Worm (Caenorhabditis elegans) whole organism, L4 larva: ENCODE measurements around the gene arx-5.
A peak's percentile ranks its signal among the peaks of the same experiment; 100 is the strongest.

Experiments used
- F37D6.2 ChIP-seq: sonication (generic microtip); optimal IDR thresholded peaks from 2 replicates; lab custom pipeline; 2016; ENCODE audit warnings: mild to moderate bottlenecking, missing genetic modification characterization, missing compliant biosample characterization
- F44E2.7 ChIP-seq: fragments of 200-800 bp; sonication (Bioruptor generic); IDR thresholded peaks from 2 replicates; pipeline ENCODE4 v2.1.2; 2022; ENCODE audit warnings: missing genetic modification characterization, missing compliant biosample characterization
- T20F7.1 ChIP-seq: fragments of 200-800 bp; sonication (Bioruptor generic); optimal IDR thresholded peaks from 2 replicates; lab custom pipeline; 2018; ENCODE audit warnings: mild to moderate bottlenecking, missing genetic modification characterization, missing compliant biosample characterization
- Y105C5A.15 ChIP-seq: fragments of 200-800 bp; sonication (Bioruptor generic); IDR thresholded peaks from 2 replicates; pipeline ENCODE4 v1.3.6; 2022; ENCODE audit warnings: missing genetic modification characterization, missing compliant biosample characterization
- ceh-32 ChIP-seq: sonication (generic microtip); optimal IDR thresholded peaks from 2 replicates; lab custom pipeline; 2016; ENCODE audit warnings: mild to moderate bottlenecking, missing genetic modification characterization, missing compliant biosample characterization; ENCODE audit not compliant: poor library complexity
- ctbp-1 ChIP-seq: fragments of 200-800 bp; sonication (Bioruptor generic); IDR thresholded peaks from 2 replicates; pipeline ENCODE4 v1.3.6; 2022; ENCODE audit warnings: missing genetic modification reagents, missing genetic modification characterization, missing compliant biosample characterization
- daf-16 ChIP-seq, 3 experiments: sonication (generic microtip); optimal IDR thresholded peaks; 2 replicates each; lab custom pipeline; 2016 to 2017; ENCODE audit warnings: missing genetic modification characterization in 3 of 3, missing genetic modification reagents in 3 of 3, mild to moderate bottlenecking in 2 of 3, missing compliant biosample characterization in 2 of 3, missing biosample characterization in 1 of 3, moderate library complexity in 1 of 3
- daf-19 ChIP-seq: fragments of 200-800 bp; sonication (Bioruptor generic); conservative IDR thresholded peaks from 2 replicates; pipeline ENCODE4 v1.3.6; 2022; ENCODE audit warnings: missing genetic modification characterization, missing compliant biosample characterization
- dmd-6 ChIP-seq: fragments of 200-800 bp; sonication (Bioruptor generic); IDR thresholded peaks from 2 replicates; pipeline ENCODE4 v1.3.6; 2022; ENCODE audit warnings: missing genetic modification reagents, missing genetic modification characterization, missing compliant biosample characterization
- dmd-8 ChIP-seq: fragments of 200-800 bp; sonication (Bioruptor generic); IDR thresholded peaks from 2 replicates; pipeline ENCODE4 v1.3.6; 2022; ENCODE audit warnings: missing genetic modification characterization, missing compliant biosample characterization
- dpl-1 ChIP-seq: fragments of 150-350 bp; optimal IDR thresholded peaks from 2 replicates; lab custom pipeline; 2014; ENCODE audit warnings: missing biosample characterization, missing genetic modification reagents, missing genetic modification characterization
- dve-1 ChIP-seq: sonication (generic microtip); optimal IDR thresholded peaks from 2 replicates; lab custom pipeline; 2017; ENCODE audit warnings: antibody characterized with exemption, mild to moderate bottlenecking, missing genetic modification characterization, missing compliant biosample characterization; ENCODE audit not compliant: insufficient read depth
- fos-1 ChIP-seq: fragments of 150-350 bp; optimal IDR thresholded peaks from 2 replicates; lab custom pipeline; 2014; ENCODE audit warnings: missing biosample characterization, missing genetic modification characterization
- hif-1 ChIP-seq, 2 experiments: sonication (generic microtip); optimal IDR thresholded peaks; 2 replicates each; lab custom pipeline; 2016 to 2017; ENCODE audit warnings: missing compliant biosample characterization in 2 of 2, missing genetic modification characterization in 2 of 2, missing genetic modification reagents in 2 of 2, missing genotype in 2 of 2, mild to moderate bottlenecking in 1 of 2
- hlh-11 ChIP-seq: fragments of 200-800 bp; sonication (Bioruptor generic); optimal IDR thresholded peaks from 2 replicates; lab custom pipeline; 2018; ENCODE audit warnings: mild to moderate bottlenecking, missing genetic modification characterization, missing compliant biosample characterization
- hlh-30 ChIP-seq: sonication (generic microtip); optimal IDR thresholded peaks from 2 replicates; lab custom pipeline; 2017; ENCODE audit warnings: antibody characterized with exemption, mild to moderate bottlenecking, missing genetic modification characterization, missing compliant biosample characterization; ENCODE audit not compliant: insufficient read depth
- hmg-1.1 ChIP-seq: fragments of 200-800 bp; sonication (Bioruptor generic); IDR thresholded peaks from 2 replicates; pipeline ENCODE4 v1.3.6; 2022; ENCODE audit warnings: missing genetic modification reagents, missing genetic modification characterization, missing compliant biosample characterization
- lin-39 ChIP-seq: fragments of 150-350 bp; optimal IDR thresholded peaks from 2 replicates; lab custom pipeline; 2014; ENCODE audit warnings: missing biosample characterization, missing genetic modification reagents, missing genetic modification characterization
- lsy-2 ChIP-seq, 2 experiments: fragments of 150-350 bp in 1 of 2; sonication (generic microtip) in 1 of 2; optimal IDR thresholded peaks; 2 replicates each; lab custom pipeline; 2014 to 2017; ENCODE audit warnings: missing biosample characterization in 2 of 2, missing genetic modification characterization in 2 of 2
- mdl-1 ChIP-seq, 2 experiments: fragments of 150-350 bp in 1 of 2; sonication (generic microtip) in 1 of 2; optimal IDR thresholded peaks; 2 replicates each; lab custom pipeline; 2014 to 2017; ENCODE audit warnings: missing biosample characterization in 2 of 2, missing genetic modification characterization in 2 of 2
- mep-1 ChIP-seq: fragments of 150-350 bp; sonication (generic microtip); optimal IDR thresholded peaks from 3 replicates; lab custom pipeline; 2014; ENCODE audit warnings: missing biosample characterization, missing genetic modification characterization
- mes-2 ChIP-seq: sonication (generic microtip); optimal IDR thresholded peaks from 2 replicates; lab custom pipeline; 2016; ENCODE audit warnings: missing genotype, mild to moderate bottlenecking, missing genetic modification characterization, missing compliant biosample characterization; ENCODE audit not compliant: poor library complexity, severe bottlenecking
- mxl-2 ChIP-seq: fragments of 200-800 bp; sonication (Bioruptor generic); conservative IDR thresholded peaks from 2 replicates; pipeline ENCODE4 v1.3.6; 2022; ENCODE audit warnings: missing genetic modification reagents, missing genetic modification characterization, missing compliant biosample characterization
- mxl-3 ChIP-seq: fragments of 200-800 bp; sonication (Bioruptor generic); optimal IDR thresholded peaks from 2 replicates; lab custom pipeline; 2018; ENCODE audit warnings: mild to moderate bottlenecking, missing genetic modification characterization, missing compliant biosample characterization
- nhr-237 ChIP-seq: sonication (generic microtip); optimal IDR thresholded peaks from 2 replicates; lab custom pipeline; 2017; ENCODE audit warnings: missing biosample characterization, missing genetic modification characterization
- nhr-28 ChIP-seq: fragments of 150-350 bp; optimal IDR thresholded peaks from 2 replicates; lab custom pipeline; 2014; ENCODE audit warnings: missing biosample characterization, missing genetic modification characterization
- nhr-48 ChIP-seq: sonication (generic microtip); optimal IDR thresholded peaks from 2 replicates; lab custom pipeline; 2016; ENCODE audit warnings: mild to moderate bottlenecking, missing genetic modification characterization, missing compliant biosample characterization
- nhr-76 ChIP-seq: fragments of 150-350 bp; optimal IDR thresholded peaks from 2 replicates; lab custom pipeline; 2014; ENCODE audit warnings: missing biosample characterization, missing genetic modification characterization
- nhr-77 ChIP-seq: fragments of 150-350 bp; optimal IDR thresholded peaks from 2 replicates; lab custom pipeline; 2014; ENCODE audit warnings: missing biosample characterization, missing genetic modification characterization
- pha-4 ChIP-seq, 2 experiments: fragments of 150-350 bp in 1 of 2; fragments of 200-800 bp in 1 of 2; sonication (Bioruptor generic) in 1 of 2; IDR thresholded peaks in 1 of 2; optimal IDR thresholded peaks in 1 of 2; 2 replicates each; pipeline versions ENCODE4 v1.3.6 to Lab custom; 2014 to 2022; ENCODE audit warnings: missing genetic modification characterization in 2 of 2, missing genetic modification reagents in 2 of 2, missing biosample characterization in 1 of 2, missing compliant biosample characterization in 1 of 2
- set-16 ChIP-seq: fragments of 200-800 bp; sonication (Bioruptor generic); IDR thresholded peaks from 2 replicates; pipeline ENCODE4 v1.3.6; 2022; ENCODE audit warnings: missing genetic modification reagents, missing genetic modification characterization, missing compliant biosample characterization
- tra-1 ChIP-seq: fragments of 200-800 bp; sonication (Bioruptor generic); IDR thresholded peaks from 2 replicates; pipeline ENCODE4 v1.3.6; 2022; ENCODE audit warnings: missing genetic modification reagents, missing genetic modification characterization, missing compliant biosample characterization
- unc-62 ChIP-seq, 3 experiments: fragments of 150-350 bp in 1 of 3; sonication (generic microtip); optimal IDR thresholded peaks in 2 of 3; peaks in 1 of 3; 1 replicate in 1 of 3; 2 replicates in 2 of 3; lab custom pipeline; 2014 to 2017; ENCODE audit warnings: missing biosample characterization in 3 of 3, missing genetic modification characterization in 3 of 3, missing genetic modification reagents in 3 of 3, missing genotype in 1 of 3
- ztf-11 ChIP-seq: fragments of 150-350 bp; optimal IDR thresholded peaks from 2 replicates; lab custom pipeline; 2014; ENCODE audit warnings: missing biosample characterization, missing genetic modification characterization
- ztf-7 ChIP-seq: fragments of 150-350 bp; optimal IDR thresholded peaks from 2 replicates; lab custom pipeline; 2014; ENCODE audit warnings: missing biosample characterization, missing genetic modification characterization

arx-5 gene

DNA sequence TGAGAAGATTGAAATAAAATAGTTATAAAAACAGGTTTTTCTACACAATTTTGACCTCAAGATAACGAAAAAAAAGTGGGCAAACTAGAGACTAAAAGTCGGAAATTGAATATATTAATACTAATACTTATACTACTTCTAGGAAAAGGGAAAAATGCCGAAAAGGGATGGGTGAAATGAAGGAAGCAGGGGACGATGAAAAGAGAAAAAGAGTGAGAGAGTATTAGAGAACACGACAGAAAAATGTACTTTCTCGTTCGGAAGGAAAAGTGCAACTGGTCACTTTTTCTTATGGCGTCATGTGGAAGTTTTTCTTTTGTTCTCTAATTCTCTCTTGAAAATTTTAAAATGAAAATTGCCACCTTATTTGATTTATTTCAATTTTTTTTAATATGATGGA lies 23.4 kb upstream of the arx-5 start (continued):
- TF ChIP-seq daf-19 (GFP tag; lab: Robert Waterston, UW) (no peak), nhr-237 (tag; lab: Kevin White, UChicago) (no peak), fos-1 (no peak), lin-39 (no peak), nhr-76 (no peak), ztf-7 (tag; lab: Kevin White, UChicago) (no peak), dpl-1 (peak; percentile 24)

DNA sequence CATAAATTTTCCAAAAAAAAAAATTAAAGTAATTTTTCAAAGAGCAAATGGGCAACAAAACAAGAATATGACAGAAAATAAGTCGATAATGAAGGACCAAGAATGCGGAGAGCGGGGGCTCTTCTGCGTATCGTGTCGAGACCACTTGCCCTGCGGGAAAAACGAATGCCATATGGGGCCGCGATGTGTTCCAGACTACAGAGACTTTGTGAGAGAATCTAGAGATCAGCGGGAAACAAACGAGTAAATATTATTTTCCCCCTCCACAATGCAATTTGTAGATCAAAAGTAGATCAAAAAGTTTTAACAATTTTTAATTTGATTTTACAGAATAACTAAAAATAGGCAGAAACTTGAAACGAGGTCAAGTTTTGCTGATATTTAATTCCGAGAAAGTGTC lies 22.3 kb upstream of the arx-5 start:
- TF ChIP-seq unc-62 (GFP tag; optimal IDR thresholded peaks at IDR 0.05 in 1 of 2; lab: Kevin White, UChicago) (no peak), unc-62 (tag; optimal IDR thresholded peaks at IDR 0.05; lab: Kevin White, UChicago) (no peak), dmd-8 (GFP tag; lab: Robert Waterston, UW) (no peak)

DNA sequence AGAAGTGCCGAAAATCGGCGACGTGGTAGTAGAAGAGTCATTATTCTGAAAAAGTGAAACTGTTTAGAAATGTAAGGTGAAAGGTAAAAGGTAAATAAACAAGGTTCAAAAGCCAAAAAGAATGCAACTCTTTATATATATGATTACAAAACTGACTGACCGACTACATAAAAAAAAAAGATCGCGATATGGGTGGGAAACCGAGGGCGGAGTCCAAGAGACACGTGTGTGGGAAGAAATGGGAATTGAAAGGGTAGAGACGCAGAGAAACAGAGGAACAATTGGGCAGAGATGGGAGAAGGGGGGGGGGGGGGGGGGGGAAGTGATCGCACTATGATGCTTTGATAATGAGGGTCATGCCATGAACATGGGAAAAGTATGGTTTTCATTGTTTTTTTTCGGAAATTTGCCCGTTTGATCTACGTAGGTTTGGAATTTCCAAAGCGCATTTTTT lies 21.0 kb upstream of the arx-5 start, which contains the start of gene Y37D8A.4:
Gene Y37D8A.4 (minus strand): TSS at position 51 of the 454 bp plus-strand sequence.
- TF ChIP-seq ctbp-1 (GFP tag; lab: Robert Waterston, UW) (no peak), nhr-28 (tag; lab: Kevin White, UChicago) (peak; percentile 75), lsy-2 (tag; optimal IDR thresholded peaks at IDR 0.05; lab: Kevin White, UChicago) (peak in 1 of 2 experiments; percentile 32), hif-1 (tag; optimal IDR thresholded peaks at IDR 0.05; lab: Kevin White, UChicago) (peak in 1 of 2 experiments; percentile 42), mxl-2 (no peak), hlh-11 (tag; lab: Kevin White, UChicago) (peak; percentile 91), mep-1 (tag; lab: Kevin White, UChicago) (peak; percentile 47), nhr-77 (tag; lab: Kevin White, UChicago) (peak; percentile 68), dmd-6 (GFP tag; lab: Robert Waterston, UW) (peak; percentile 87), F44E2.7 (GFP tag; lab: Robert Waterston, UW) (no peak), T20F7.1 (peak; percentile 24), mes-2 (tag; lab: Kevin White, UChicago) (peak; percentile 29), set-16 (GFP tag; lab: Robert Waterston, UW) (peak; percentile 45; the same call in 1 of the 2 replicates), pha-4 (GFP tag; IDR thresholded peaks at IDR 0.05; lab: Robert Waterston, UW) (peak; percentile 49; the same call in 1 of the 2 replicates), pha-4 (tag; optimal IDR thresholded peaks at IDR 0.05; lab: Kevin White, UChicago) (no peak), nhr-48 (tag; lab: Kevin White, UChicago) (no peak), ceh-32 (tag; lab: Kevin White, UChicago) (no peak), F37D6.2 (no peak), hlh-30 (tag; lab: Kevin White, UChicago) (peak; percentile 86), dpl-1 (no peak), mdl-1 (tag; optimal IDR thresholded peaks at IDR 0.05; lab: Kevin White, UChicago) (peak; percentile 86 to 92), daf-16 (GFP tag; optimal IDR thresholded peaks at IDR 0.05; lab: Kevin White, UChicago) (no peak), daf-16 (tag; optimal IDR thresholded peaks at IDR 0.05; lab: Kevin White, UChicago) (peak; percentile 45), lin-39 (no peak), dve-1 (peak; percentile 74), tra-1 (GFP tag; lab: Robert Waterston, UW) (0 out of 2 replicates have a peak, but pooled peaks have one; percentile 21), ztf-11 (tag; lab: Kevin White, UChicago) (no peak), hmg-1.1 (GFP tag; lab: Robert Waterston, UW) (peak; percentile 39; the same call in 1 of the 2 replicates), mxl-3 (peak; percentile 98)

DNA sequence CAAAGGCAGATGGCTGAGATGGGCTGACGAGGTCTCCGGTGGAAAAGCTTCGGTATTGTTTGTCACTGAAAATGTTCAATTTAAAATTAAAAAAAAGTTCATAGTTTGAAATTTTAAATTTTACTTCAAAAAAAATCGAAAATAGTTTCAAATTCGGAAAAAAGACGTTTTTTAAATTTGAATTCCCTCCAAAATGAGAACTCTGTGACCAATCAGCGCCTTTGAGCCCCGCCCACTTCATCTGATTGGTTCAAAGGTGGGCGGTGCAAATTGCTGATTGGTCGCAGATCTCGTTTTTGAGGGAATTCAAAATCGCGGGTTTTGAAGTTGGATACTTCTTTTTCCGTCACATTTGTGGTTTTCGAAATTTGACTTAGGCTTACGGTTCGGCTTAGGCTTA lies 20.4 kb upstream of the arx-5 start:
- TF ChIP-seq Y105C5A.15 (GFP tag; lab: Robert Waterston, UW) (no peak), mes-2 (tag; lab: Kevin White, UChicago) (peak; percentile 7)
